Fruit fly (Drosophila melanogaster): ENCODE data around the gene CG18823.

The CG18823 gene

DNA sequence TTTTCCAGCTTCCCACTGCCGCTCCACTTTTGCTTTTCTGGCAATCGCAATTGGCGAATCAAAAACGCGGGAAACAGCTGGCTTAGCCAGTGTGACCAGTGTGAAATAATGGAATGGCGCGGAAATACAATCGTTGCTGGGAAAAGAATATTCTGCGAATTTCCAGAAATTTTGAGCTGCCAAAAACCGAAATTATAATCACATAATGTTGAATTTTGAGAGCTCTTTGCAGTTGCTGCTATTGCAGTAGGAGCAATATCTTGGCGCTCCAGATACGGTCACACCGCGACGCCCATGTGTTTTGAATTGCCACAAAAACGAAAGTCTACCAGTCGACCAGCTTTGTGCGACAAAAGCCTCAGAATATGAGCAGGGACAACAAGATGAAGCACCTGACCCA, 40.2 kb downstream of the CG18823 start, which contains the start of the genes Cdc45 and Rpp21 (continued):
- TF ChIP-seq phol (tag; optimal IDR thresholded peaks at IDR 0.05) (peak; percentile 56), Lpt (GFP tag; optimal IDR thresholded peaks at IDR 0.05) (no peak), dm (GFP tag; optimal IDR thresholded peaks at IDR 0.05) (peak; percentile 69), trem (tag; optimal IDR thresholded peaks at IDR 0.05) (peak; percentile 49), Dbx (GFP tag; IDR thresholded peaks at IDR 0.05) (0 out of 3 replicates have a peak, but pooled peaks have one; percentile 9), CG3281 (GFP tag; optimal IDR thresholded peaks at IDR 0.05) (no peak), Antp (GFP tag; optimal IDR thresholded peaks at IDR 0.05) (no peak), CG14014 (GFP tag; IDR thresholded peaks at IDR 0.05) (no peak), Doc3 (GFP tag; IDR thresholded peaks at IDR 0.05; ENCODE audit: partially characterized antibody) (0 out of 3 replicates have a peak, but pooled peaks have one; percentile 33), twi (tag; optimal IDR thresholded peaks at IDR 0.05) (peak; percentile 34), Nf-YB (GFP tag; optimal IDR thresholded peaks at IDR 0.05) (peak; percentile 42), nmo (GFP tag; optimal IDR thresholded peaks at IDR 0.05) (peak; percentile 38), tio (GFP tag; optimal IDR thresholded peaks at IDR 0.05) (no peak), CoRest (tag; optimal IDR thresholded peaks at IDR 0.05) (peak; percentile 14), CG14710 (tag; optimal IDR thresholded peaks at IDR 0.05) (peak; percentile 39), CG9797 (GFP tag; optimal IDR thresholded peaks at IDR 0.05) (peak; percentile 86), zf30C (GFP tag; optimal IDR thresholded peaks at IDR 0.05) (no peak), tgo (GFP tag; IDR thresholded peaks at IDR 0.05) (no peak), CG2889 (GFP tag; IDR thresholded peaks at IDR 0.05) (no peak), so (GFP tag; IDR thresholded peaks at IDR 0.05) (no peak), Lhr (GFP tag; optimal IDR thresholded peaks at IDR 0.05) (peak; percentile 33)

DNA sequence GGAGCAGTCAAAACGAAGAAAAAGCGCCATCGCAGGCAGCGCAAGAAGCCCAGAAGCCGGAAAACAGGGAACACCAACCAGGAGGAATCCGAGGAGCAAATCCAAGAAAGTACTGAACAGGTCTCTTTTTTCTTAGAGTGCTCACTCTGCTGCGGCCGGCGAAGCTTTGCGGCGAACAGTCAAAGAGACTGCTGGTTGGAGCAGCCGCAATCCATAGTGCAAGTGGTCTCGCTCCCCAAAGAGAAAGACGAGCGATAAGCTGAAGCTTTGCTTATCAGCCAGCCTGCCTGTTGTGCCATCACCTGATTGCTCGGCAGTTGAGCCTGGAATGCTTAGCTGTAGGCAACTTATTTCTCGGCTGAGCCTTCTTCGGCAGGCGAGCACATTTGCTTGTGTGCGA, 40.9 kb downstream of the CG18823 start, which contains the start of gene CG14630:
Gene CG14630 (plus strand): TSS at position 301 of the 400 bp plus-strand sequence.
- TF ChIP-seq knrl (GFP tag; IDR thresholded peaks at IDR 0.05; ENCODE audit: partially characterized antibody), result no peak
- TF ChIP-seq CG3995 (GFP tag; optimal IDR thresholded peaks at IDR 0.05), result no peak
- TF ChIP-seq CG16815 (GFP tag; optimal IDR thresholded peaks at IDR 0.05), result no peak
- no peak for TF ChIP-seq pb (GFP tag; optimal IDR thresholded peaks at IDR 0.05)
- TF ChIP-seq kay (GFP tag; optimal IDR thresholded peaks at IDR 0.05), result no peak

DNA sequence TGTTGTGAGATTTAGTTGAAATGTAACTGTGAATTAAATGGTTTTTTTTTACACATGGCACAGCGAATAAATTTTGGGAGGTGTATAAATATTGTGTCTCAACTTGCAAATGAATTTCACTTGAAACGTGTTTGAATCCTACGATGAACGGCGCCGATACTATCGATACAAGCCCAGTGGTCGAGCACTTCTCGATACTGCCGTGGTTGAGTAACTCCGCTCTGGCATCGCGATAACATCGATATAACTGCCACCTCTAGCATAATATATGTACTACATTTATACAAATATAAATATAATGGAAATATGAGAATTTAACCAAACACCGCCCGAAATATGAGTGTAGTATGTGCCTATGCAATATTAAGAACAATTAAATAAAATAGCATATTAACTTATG, 42.7 kb downstream of the CG18823 start:
- TF ChIP-seq CG8944 (GFP tag; optimal IDR thresholded peaks at IDR 0.05), result no peak
- TF ChIP-seq CG1233 (GFP tag; optimal IDR thresholded peaks at IDR 0.05), result no peak
- TF ChIP-seq CG4820 (GFP tag; optimal IDR thresholded peaks at IDR 0.05), result no peak
- peak; percentile 3 for TF ChIP-seq vfl (GFP tag; optimal IDR thresholded peaks at IDR 0.05)
- no peak for TF ChIP-seq bcd (GFP tag; optimal IDR thresholded peaks at IDR 0.05)
- TF ChIP-seq CG13123 (GFP tag; optimal IDR thresholded peaks at IDR 0.05), result no peak
- no peak for TF ChIP-seq usp (GFP tag; optimal IDR thresholded peaks at IDR 0.05)
- peak; percentile 9 for TF ChIP-seq Antp (GFP tag; optimal IDR thresholded peaks at IDR 0.05)
- TF ChIP-seq CG3065 (GFP tag; optimal IDR thresholded peaks at IDR 0.05), result no peak
- TF ChIP-seq CG9609 (GFP tag; optimal IDR thresholded peaks at IDR 0.05), result no peak
- TF ChIP-seq D (optimal IDR thresholded peaks at IDR 0.05), result no peak
- TF ChIP-seq D (GFP tag; optimal IDR thresholded peaks at IDR 0.05), result no peak
- peak; percentile 99 for TF ChIP-seq hbn (GFP tag; IDR thresholded peaks at IDR 0.05; ENCODE audit: partially characterized antibody)
- TF ChIP-seq Rx (GFP tag; IDR thresholded peaks at IDR 0.05), result no peak
- 0 out of 2 replicates have a peak, but pooled peaks have one; percentile 11 for TF ChIP-seq CG14667 (GFP tag; IDR thresholded peaks at IDR 0.05)
- peak; percentile 27 for TF ChIP-seq ind (GFP tag; optimal IDR thresholded peaks at IDR 0.05)
- peak; percentile 34; the same call in 1 of the 3 replicates for TF ChIP-seq H15 (GFP tag; IDR thresholded peaks at IDR 0.05)
- TF ChIP-seq CG12769 (tag; optimal IDR thresholded peaks at IDR 0.05), result no peak
- no peak for TF ChIP-seq kah (GFP tag; optimal IDR thresholded peaks at IDR 0.05)
- TF ChIP-seq maf-S (GFP tag; optimal IDR thresholded peaks at IDR 0.05), result no peak
- TF ChIP-seq gem (tag; optimal IDR thresholded peaks at IDR 0.05), result no peak
- TF ChIP-seq CG8478 (optimal IDR thresholded peaks at IDR 0.05), result no peak
- TF ChIP-seq dysf (GFP tag; IDR thresholded peaks at IDR 0.05), result no peak
- 0 out of 3 replicates have a peak, but pooled peaks have one; percentile 27 for TF ChIP-seq ci (GFP tag; IDR thresholded peaks at IDR 0.05)
- TF ChIP-seq Ptx1 (GFP tag; IDR thresholded peaks at IDR 0.05), result peak; percentile 34; the same call in 1 of the 2 replicates
- TF ChIP-seq mirr (GFP tag; optimal IDR thresholded peaks at IDR 0.05), result no peak
- no peak for TF ChIP-seq zf30C (GFP tag; optimal IDR thresholded peaks at IDR 0.05)
